Fruit fly (Drosophila melanogaster) whole organism, prepupa: ENCODE data around the gene CG8066.
A peak's percentile ranks its signal among the peaks of the same experiment; 100 is the strongest.

ENCODE experiments used
- Blimp-1 ChIP-seq: fragments of 200-800 bp; sonication (Bioruptor generic); optimal IDR thresholded peaks from 3 replicates; lab custom pipeline; 2017; ENCODE audit warnings: missing biosample characterization, missing genetic modification characterization, mild to moderate bottlenecking, moderate library complexity, missing genetic modification reagents
- CG10631 ChIP-seq: fragments of 200-800 bp; sonication (Bioruptor generic); optimal IDR thresholded peaks from 2 replicates; lab custom pipeline; 2016; ENCODE audit warnings: missing biosample characterization, missing genetic modification characterization
- CG10669 ChIP-seq: fragments of 200-800 bp; sonication (Bioruptor generic); optimal IDR thresholded peaks from 3 replicates; lab custom pipeline; 2018; ENCODE audit warnings: missing biosample characterization, mild to moderate bottlenecking, missing genetic modification characterization, moderate library complexity
- CG11294 ChIP-seq: fragments of 200-800 bp; sonication (Bioruptor generic); IDR thresholded peaks from 2 replicates; pipeline ENCODE4 v1.3.6; 2022; ENCODE audit warnings: missing biosample characterization, missing genetic modification characterization
- CG11762 ChIP-seq: fragments of 200-800 bp; sonication (Bioruptor generic); optimal IDR thresholded peaks from 3 replicates; lab custom pipeline; 2016; ENCODE audit warnings: missing biosample characterization, missing genetic modification characterization; ENCODE audit not compliant: insufficient read depth
- CG11902 ChIP-seq: fragments of 200-800 bp; sonication (Bioruptor generic); optimal IDR thresholded peaks from 3 replicates; lab custom pipeline; 2016; ENCODE audit warnings: missing biosample characterization, missing genetic modification characterization
- CG15336 ChIP-seq: fragments of 200-800 bp; sonication (Bioruptor generic); IDR thresholded peaks from 2 replicates; pipeline ENCODE4 v1.3.6; 2022; ENCODE audit warnings: missing biosample characterization, missing genetic modification characterization
- CG1621 ChIP-seq: fragments of 200-800 bp; sonication (Bioruptor generic); optimal IDR thresholded peaks from 3 replicates; lab custom pipeline; 2018; ENCODE audit warnings: missing biosample characterization, mild to moderate bottlenecking, missing genetic modification characterization
- CG16779 ChIP-seq: fragments of 200-800 bp; sonication (Bioruptor generic); optimal IDR thresholded peaks from 3 replicates; lab custom pipeline; 2017; ENCODE audit warnings: missing biosample characterization, mild to moderate bottlenecking, missing genetic modification characterization
- CG3032 ChIP-seq: fragments of 200-800 bp; optimal IDR thresholded peaks from 2 replicates; lab custom pipeline; 2019; ENCODE audit warnings: missing biosample characterization, mild to moderate bottlenecking, missing genetic modification characterization, moderate library complexity
- CG31627 ChIP-seq: fragments of 200-800 bp; sonication (Bioruptor generic); optimal IDR thresholded peaks from 3 replicates; lab custom pipeline; 2016; ENCODE audit warnings: missing biosample characterization, missing genetic modification characterization
- CG3919 ChIP-seq: fragments of 200-800 bp; sonication (Bioruptor generic); optimal IDR thresholded peaks from 3 replicates; lab custom pipeline; 2016; ENCODE audit warnings: missing biosample characterization, missing genetic modification characterization
- CG4318 ChIP-seq: fragments of 200-800 bp; sonication (Bioruptor generic); optimal IDR thresholded peaks from 3 replicates; lab custom pipeline; 2017; ENCODE audit warnings: missing biosample characterization, mild to moderate bottlenecking, missing genetic modification characterization
- CG6276 ChIP-seq: fragments of 200-800 bp; sonication (Bioruptor generic); optimal IDR thresholded peaks from 2 replicates; lab custom pipeline; 2017; ENCODE audit warnings: missing biosample characterization, mild to moderate bottlenecking, missing genetic modification characterization
- CG7368 ChIP-seq: fragments of 200-800 bp; sonication (Bioruptor generic); optimal IDR thresholded peaks from 3 replicates; lab custom pipeline; 2016; ENCODE audit warnings: missing biosample characterization, missing genetic modification characterization
- CG8119 ChIP-seq: fragments of 200-800 bp; sonication (Bioruptor generic); IDR thresholded peaks from 3 replicates; pipeline ENCODE4 v1.3.6; 2022; ENCODE audit warnings: missing biosample characterization, missing genetic modification characterization
- CG8319 ChIP-seq: fragments of 200-800 bp; sonication (Bioruptor generic); optimal IDR thresholded peaks from 3 replicates; lab custom pipeline; 2016; ENCODE audit warnings: missing biosample characterization, missing genetic modification characterization
- CG9139 ChIP-seq: fragments of 200-800 bp; sonication (Bioruptor generic); optimal IDR thresholded peaks from 3 replicates; lab custom pipeline; 2017; ENCODE audit warnings: missing biosample characterization, mild to moderate bottlenecking, missing genetic modification characterization
- Eip75B ChIP-seq: fragments of 200-800 bp; sonication (Bioruptor generic); optimal IDR thresholded peaks from 3 replicates; lab custom pipeline; 2016; ENCODE audit warnings: missing biosample characterization, missing genetic modification characterization
- Eip78C ChIP-seq: fragments of 200-800 bp; sonication (Bioruptor generic); peaks from one replicate; lab custom pipeline; 2016; ENCODE audit warnings: missing biosample characterization, missing genetic modification characterization
- Eip93F ChIP-seq: fragments of 200-800 bp; sonication (Bioruptor generic); optimal IDR thresholded peaks from 2 replicates; lab custom pipeline; 2016; ENCODE audit warnings: missing biosample characterization, mild to moderate bottlenecking, missing genetic modification characterization
- Ets21C ChIP-seq: fragments of 200-800 bp; sonication (Bioruptor generic); optimal IDR thresholded peaks from 3 replicates; lab custom pipeline; 2016; ENCODE audit warnings: missing biosample characterization, missing genetic modification characterization
- Ets96B ChIP-seq: fragments of 200-800 bp; optimal IDR thresholded peaks from 2 replicates; lab custom pipeline; 2019; ENCODE audit warnings: missing biosample characterization, mild to moderate bottlenecking, missing genetic modification characterization, moderate library complexity
- Hr38 ChIP-seq: sonication (Bioruptor generic); optimal IDR thresholded peaks from 2 replicates; lab custom pipeline; 2016; ENCODE audit warnings: missing biosample characterization, missing genetic modification characterization
- Hr4 ChIP-seq: fragments of 200-800 bp; sonication (Bioruptor generic); optimal IDR thresholded peaks from 3 replicates; lab custom pipeline; 2016; ENCODE audit warnings: missing biosample characterization, missing genetic modification characterization
- Lpt ChIP-seq: fragments of 200-800 bp; sonication (Bioruptor generic); optimal IDR thresholded peaks from 3 replicates; lab custom pipeline; 2016; ENCODE audit warnings: missing biosample characterization, missing genetic modification characterization
- Met ChIP-seq: fragments of 200-800 bp; sonication (Bioruptor generic); optimal IDR thresholded peaks from 3 replicates; lab custom pipeline; 2016; ENCODE audit warnings: missing biosample characterization, missing genetic modification characterization
- OdsH ChIP-seq: fragments of 200-800 bp; sonication (Bioruptor generic); optimal IDR thresholded peaks from 3 replicates; lab custom pipeline; 2016; ENCODE audit warnings: missing biosample characterization, missing genetic modification characterization
- Smox ChIP-seq: fragments of 200-800 bp; sonication (Bioruptor generic); optimal IDR thresholded peaks from 3 replicates; lab custom pipeline; 2016; ENCODE audit warnings: missing biosample characterization, missing genetic modification characterization
- Sox102F ChIP-seq: fragments of 200-800 bp; sonication (Bioruptor generic); optimal IDR thresholded peaks from 2 replicates; lab custom pipeline; 2016; ENCODE audit warnings: missing biosample characterization, mild to moderate bottlenecking, missing genetic modification characterization
- Sox14 ChIP-seq: fragments of 200-800 bp; sonication (Bioruptor generic); optimal IDR thresholded peaks from 3 replicates; lab custom pipeline; 2016; ENCODE audit warnings: missing biosample characterization, missing genetic modification characterization
- Sox15 ChIP-seq: fragments of 200-800 bp; sonication (Bioruptor generic); optimal IDR thresholded peaks from 3 replicates; lab custom pipeline; 2016; ENCODE audit warnings: missing biosample characterization, missing genetic modification characterization
- acj6 ChIP-seq: fragments of 200-800 bp; sonication (Bioruptor generic); optimal IDR thresholded peaks from 3 replicates; lab custom pipeline; 2016; ENCODE audit warnings: missing biosample characterization, missing genetic modification characterization
- cyc ChIP-seq: fragments of 200-800 bp; sonication (Bioruptor generic); optimal IDR thresholded peaks from 3 replicates; lab custom pipeline; 2016; ENCODE audit warnings: missing biosample characterization, missing genetic modification characterization
- dsx ChIP-seq: fragments of 200-800 bp; optimal IDR thresholded peaks from 3 replicates; lab custom pipeline; 2019; ENCODE audit warnings: missing biosample characterization, mild to moderate bottlenecking, missing genetic modification characterization, moderate library complexity; ENCODE audit not compliant: poor library complexity, severe bottlenecking
- eg ChIP-seq: fragments of 200-800 bp; sonication (Bioruptor generic); IDR thresholded peaks from 3 replicates; pipeline ENCODE4 v1.3.6; 2022; ENCODE audit warnings: missing biosample characterization, missing genetic modification characterization
- esn ChIP-seq: fragments of 200-800 bp; sonication (Bioruptor generic); optimal IDR thresholded peaks from 2 replicates; lab custom pipeline; 2016; ENCODE audit warnings: missing biosample characterization, mild to moderate bottlenecking, missing genetic modification characterization, moderate library complexity
- fd59A ChIP-seq: fragments of 200-800 bp; sonication (Bioruptor generic); optimal IDR thresholded peaks from 2 replicates; lab custom pipeline; 2017; ENCODE audit warnings: missing biosample characterization, mild to moderate bottlenecking, missing genetic modification characterization, missing genetic modification reagents
- fkh ChIP-seq: fragments of 200-800 bp; sonication (Bioruptor generic); optimal IDR thresholded peaks from 3 replicates; lab custom pipeline; 2017; ENCODE audit warnings: missing biosample characterization, mild to moderate bottlenecking, missing genetic modification characterization, moderate library complexity
- lz ChIP-seq: fragments of 200-800 bp; sonication (Bioruptor generic); optimal IDR thresholded peaks from 3 replicates; lab custom pipeline; 2016; ENCODE audit warnings: missing biosample characterization, missing genetic modification characterization
- net ChIP-seq: fragments of 200-800 bp; sonication (Bioruptor generic); optimal IDR thresholded peaks from 3 replicates; lab custom pipeline; 2016; ENCODE audit warnings: missing biosample characterization, missing genetic modification characterization
- pdm3 ChIP-seq: fragments of 200-800 bp; sonication (Bioruptor generic); optimal IDR thresholded peaks from 3 replicates; lab custom pipeline; 2016; ENCODE audit warnings: missing biosample characterization, missing genetic modification characterization
- salr ChIP-seq, 2 experiments: fragments of 200-800 bp; sonication (Bioruptor generic); optimal IDR thresholded peaks; 3 replicates each; lab custom pipeline; 2016 to 2018; ENCODE audit warnings: missing biosample characterization in 2 of 2, missing genetic modification characterization in 2 of 2, mild to moderate bottlenecking in 1 of 2
- ss ChIP-seq, 2 experiments: fragments of 200-800 bp; sonication (Bioruptor generic); optimal IDR thresholded peaks; 2 replicates in 1 of 2; 3 replicates in 1 of 2; lab custom pipeline; 2017 to 2018; ENCODE audit warnings: mild to moderate bottlenecking in 2 of 2, missing biosample characterization in 2 of 2, missing genetic modification characterization in 2 of 2, moderate library complexity in 1 of 2
- svp ChIP-seq: fragments of 200-800 bp; sonication (Bioruptor generic); peaks from one replicate; lab custom pipeline; 2016; ENCODE audit warnings: missing biosample characterization, missing genetic modification characterization
- topi ChIP-seq: fragments of 200-800 bp; sonication (Bioruptor generic); optimal IDR thresholded peaks from 3 replicates; lab custom pipeline; 2016; ENCODE audit warnings: missing biosample characterization, missing genetic modification characterization
- vri ChIP-seq: fragments of 200-800 bp; sonication (Bioruptor generic); optimal IDR thresholded peaks from 3 replicates; lab custom pipeline; 2016; ENCODE audit warnings: missing biosample characterization, mild to moderate bottlenecking, missing genetic modification characterization

Gene CG8066

dm6 chr3R:14558383-14558883, 10.2 kb downstream of the CG8066 start (continued):
- TF ChIP-seq esn (GFP tag; lab: Kevin White, UChicago) (peak; percentile 59), pdm3 (GFP tag; lab: Kevin White, UChicago) (peak; percentile 79), OdsH (GFP tag; lab: Kevin White, UChicago) (peak; percentile 65), CG10669 (GFP tag; lab: Kevin White, UChicago) (peak; percentile 72), fkh (GFP tag; lab: Kevin White, UChicago) (peak; percentile 76), acj6 (GFP tag; lab: Kevin White, UChicago) (peak; percentile 61), Eip78C (GFP tag; lab: Kevin White, UChicago) (peak; percentile 94), vri (GFP tag; lab: Kevin White, UChicago) (no peak)

DNA sequence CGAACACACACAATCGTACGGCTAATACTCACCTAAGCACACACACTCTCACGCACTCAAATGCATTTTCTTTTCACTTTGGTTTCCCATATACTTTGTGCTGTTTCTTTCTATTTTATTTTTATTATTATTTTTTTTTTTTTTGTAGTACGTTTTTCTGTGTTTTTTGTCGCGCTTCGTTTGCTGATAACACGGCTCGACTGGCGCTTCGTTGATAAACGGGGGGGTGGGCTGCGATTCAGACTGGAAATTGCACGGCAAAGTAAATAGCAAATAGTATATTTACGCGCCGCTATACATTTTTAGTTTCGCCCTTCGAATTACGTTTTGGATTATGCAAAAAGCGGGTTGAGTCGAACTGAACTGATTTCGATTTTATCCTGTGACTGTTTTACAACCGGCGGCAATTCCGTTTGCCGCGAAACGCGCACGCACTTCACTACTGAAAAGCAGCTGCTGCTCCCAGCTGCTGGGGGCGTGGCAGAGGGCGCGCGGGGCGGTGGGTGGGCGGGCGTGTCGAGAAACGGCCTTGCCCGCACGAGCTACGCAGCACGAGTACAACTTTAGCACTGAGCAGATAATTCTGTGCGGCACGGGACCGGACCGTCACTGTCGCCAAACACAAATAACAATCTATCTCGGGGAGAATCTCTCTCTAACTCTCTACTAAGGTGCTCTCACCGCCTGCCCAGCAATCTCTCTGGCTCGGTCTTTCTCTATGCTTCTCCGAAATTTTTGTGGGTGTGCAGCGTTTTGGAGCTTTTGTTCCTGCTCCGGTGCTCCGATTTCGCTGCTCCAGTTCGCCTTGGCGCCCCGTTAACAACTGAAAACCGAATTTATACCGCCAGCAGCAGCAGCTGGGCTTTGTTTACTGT, 10.9 kb downstream of the CG8066 start, which contains the start of gene Pde6:
TSS of gene Pde6 (minus strand) at position 825 of the 875 bp plus-strand sequence.
- TF ChIP-seq CG9139 (GFP tag; lab: Kevin White, UChicago) (peak; percentile 4), vri (GFP tag; lab: Kevin White, UChicago) (no peak), topi (no peak), salr (GFP tag; optimal IDR thresholded peaks at IDR 0.05; lab: Kevin White, UChicago) (peak in 1 of 2 experiments; percentile 77), net (GFP tag; lab: Kevin White, UChicago) (peak; percentile 74), Eip78C (GFP tag; lab: Kevin White, UChicago) (peak; percentile 26), CG6276 (peak; percentile 87), Smox (GFP tag; lab: Kevin White, UChicago) (no peak), CG16779 (tag; lab: Kevin White, UChicago) (peak; percentile 77), CG11762 (GFP tag; lab: Kevin White, UChicago) (no peak), Ets96B (tag; lab: Kevin White, UChicago) (peak; percentile 43), lz (GFP tag; lab: Kevin White, UChicago) (no peak), CG10631 (GFP tag; lab: Kevin White, UChicago) (peak; percentile 17), CG7368 (no peak), CG15336 (peak; percentile 76), CG1621 (tag; lab: Kevin White, UChicago) (peak; percentile 32), Hr38 (GFP tag; lab: Kevin White, UChicago) (no peak), Ets21C (GFP tag; lab: Kevin White, UChicago) (no peak), CG3919 (GFP tag; lab: Kevin White, UChicago) (peak; percentile 12), Sox14 (GFP tag; lab: Kevin White, UChicago) (peak; percentile 3), CG11902 (GFP tag; lab: Kevin White, UChicago) (no peak), Lpt (peak; percentile 65), CG31627 (no peak), ss (GFP tag; optimal IDR thresholded peaks at IDR 0.05; lab: Kevin White, UChicago) (peak; percentile 21 to 52), Hr4 (GFP tag; lab: Kevin White, UChicago) (peak; percentile 43), esn (GFP tag; lab: Kevin White, UChicago) (no peak), OdsH (GFP tag; lab: Kevin White, UChicago) (no peak), Eip75B (GFP tag; lab: Kevin White, UChicago) (peak; percentile 32), svp (GFP tag; lab: Kevin White, UChicago) (peak; percentile 52), CG8119 (GFP tag; lab: Robert Waterston, UW) (peak; percentile 88), Blimp-1 (GFP tag; lab: Kevin White, UChicago) (no peak), CG11294 (GFP tag; lab: Robert Waterston, UW) (no peak; the same call in 1 of the 2 replicates), Met (GFP tag; lab: Kevin White, UChicago) (no peak), CG8319 (GFP tag; lab: Kevin White, UChicago) (no peak), Sox102F (GFP tag; lab: Kevin White, UChicago) (no peak), Sox15 (GFP tag; lab: Kevin White, UChicago) (no peak), Eip93F (no peak), CG4318 (GFP tag; lab: Kevin White, UChicago) (no peak), dsx (GFP tag; lab: Kevin White, UChicago) (peak; percentile 58), fd59A (GFP tag; lab: Kevin White, UChicago) (no peak), cyc (GFP tag; lab: Kevin White, UChicago) (no peak), eg (GFP tag; lab: Robert Waterston, UW) (peak; percentile 95), pdm3 (GFP tag; lab: Kevin White, UChicago) (peak; percentile 24), CG3032 (peak; percentile 33)
